Worm (Caenorhabditis elegans): Measurements from ENCODE around the gene R05H11.1.

The R05H11.1 gene

DNA sequence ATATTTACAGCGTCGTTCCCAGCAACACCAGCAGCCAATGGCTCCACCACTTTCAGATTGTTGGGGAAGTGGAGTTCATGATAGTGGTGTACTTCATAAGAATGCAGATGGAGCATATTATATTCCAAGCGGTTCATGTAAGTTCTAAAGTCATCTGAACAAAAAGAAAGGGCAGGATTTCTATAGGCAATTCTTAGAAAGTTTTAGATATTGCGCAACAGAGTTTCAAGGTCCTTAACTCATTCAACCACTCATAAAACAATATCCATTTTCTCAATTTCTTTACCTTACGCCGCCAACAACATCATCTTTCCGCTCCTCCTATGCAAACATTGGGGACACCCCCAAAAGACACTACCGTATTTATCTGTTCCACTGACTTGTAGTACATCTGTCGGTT lies 35.9 kb downstream of the R05H11.1 start:
- TF ChIP-seq unc-62 (GFP tag; optimal IDR thresholded peaks at IDR 0.05) = no peak

DNA sequence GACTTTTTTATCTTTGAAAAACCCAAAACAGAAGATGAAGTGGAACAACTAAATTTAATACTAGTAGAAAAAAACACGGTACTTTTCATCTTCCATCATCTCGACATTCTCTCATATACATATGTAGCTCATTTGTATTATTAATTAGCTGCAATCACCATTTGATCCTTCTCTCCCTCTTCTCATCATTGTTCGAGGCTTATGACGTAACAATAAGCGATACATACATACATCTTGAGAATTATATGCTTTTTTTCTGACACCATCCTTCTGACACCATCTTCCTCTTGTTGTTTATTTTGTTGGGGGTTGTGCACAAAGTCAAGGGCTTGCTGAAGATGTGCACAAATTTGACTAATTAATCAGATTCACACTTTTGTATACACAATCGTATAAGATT lies 41.9 kb downstream of the R05H11.1 start:
- TF ChIP-seq unc-62 (GFP tag; optimal IDR thresholded peaks at IDR 0.05) = no peak

- no peak for TF ChIP-seq unc-62 (GFP tag; optimal IDR thresholded peaks at IDR 0.05)
Measured at ce11 chrIII:6839091-6839490, 43.7 kb downstream of the R05H11.1 start.

Measured in whole organism, dauer.